Fruit fly (Drosophila melanogaster) whole organism, wandering third instar larva: ENCODE measurements around the gene APP-BP1.

Experiments used
- Abd-B ChIP-seq: fragments of >200 bp; optimal IDR thresholded peaks from 2 replicates; lab custom pipeline; 2017; ENCODE audit warnings: missing biosample characterization, missing genetic modification characterization
- CG32264 ChIP-seq: fragments of 200-800 bp; sonication (Bioruptor generic); optimal IDR thresholded peaks from 2 replicates; lab custom pipeline; 2016; ENCODE audit warnings: missing biosample characterization, missing genetic modification characterization
- CG9705 ChIP-seq: fragments of 200-800 bp; sonication (Bioruptor generic); optimal IDR thresholded peaks from 2 replicates; lab custom pipeline; 2018; ENCODE audit warnings: missing biosample characterization, mild to moderate bottlenecking, missing genetic modification characterization
- CrebA ChIP-seq: fragments of 200-800 bp; sonication (Bioruptor generic); optimal IDR thresholded peaks from 2 replicates; lab custom pipeline; 2016; ENCODE audit warnings: missing biosample characterization, mild to moderate bottlenecking, missing genetic modification characterization, borderline replicate concordance
- Dfd ChIP-seq: fragments of >200 bp; optimal IDR thresholded peaks from 2 replicates; lab custom pipeline; 2017; ENCODE audit warnings: missing biosample characterization, missing genetic modification characterization
- Dif ChIP-seq: fragments of 200-275, 200-300 bp; sonication (Bioruptor generic); optimal IDR thresholded peaks from 2 replicates; lab custom pipeline; 2018; ENCODE audit warnings: missing biosample characterization, missing genetic modification characterization; ENCODE audit not compliant: partially characterized antibody
- GATAd ChIP-seq: sonication (Bioruptor generic); optimal IDR thresholded peaks from 2 replicates; lab custom pipeline; 2016; ENCODE audit warnings: missing biosample characterization, missing genetic modification characterization
- HLH106 ChIP-seq: fragments of 200-800 bp; optimal IDR thresholded peaks from 3 replicates; lab custom pipeline; 2019; ENCODE audit warnings: missing biosample characterization, mild to moderate bottlenecking, missing genetic modification characterization, moderate library complexity
- Hnf4 ChIP-seq: fragments of 200-800 bp; sonication (Bioruptor generic); optimal IDR thresholded peaks from 2 replicates; lab custom pipeline; 2016; ENCODE audit warnings: missing biosample characterization, mild to moderate bottlenecking, missing genetic modification characterization
- Hr83 ChIP-seq: fragments of 200-300 bp; sonication (Bioruptor generic); optimal IDR thresholded peaks from 2 replicates; lab custom pipeline; 2016; ENCODE audit warnings: missing biosample characterization, mild to moderate bottlenecking, missing genetic modification characterization, moderate library complexity; ENCODE audit not compliant: poor library complexity, severe bottlenecking
- Jra ChIP-seq: sonication (Bioruptor generic); optimal IDR thresholded peaks from 2 replicates; lab custom pipeline; 2016; ENCODE audit warnings: missing biosample characterization, missing genetic modification characterization
- Mio ChIP-seq: sonication (Bioruptor generic); optimal IDR thresholded peaks from 2 replicates; lab custom pipeline; 2016; ENCODE audit warnings: missing biosample characterization, missing genetic modification characterization
- Myc ChIP-seq: fragments of >200 bp; optimal IDR thresholded peaks from 2 replicates; lab custom pipeline; 2017
- OdsH ChIP-seq: fragments of 200-800 bp; sonication (Bioruptor generic); optimal IDR thresholded peaks from 2 replicates; lab custom pipeline; 2016; ENCODE audit warnings: missing biosample characterization, mild to moderate bottlenecking, missing genetic modification characterization
- Rel ChIP-seq, 2 experiments: fragments of 200-800 bp; sonication (Bioruptor generic) in 1 of 2; optimal IDR thresholded peaks; 2 replicates in 1 of 2; 3 replicates in 1 of 2; lab custom pipeline; 2016 to 2019; ENCODE audit warnings: mild to moderate bottlenecking in 2 of 2, missing biosample characterization in 2 of 2, missing genetic modification characterization in 2 of 2, moderate library complexity in 1 of 2
- Sp1 ChIP-seq: fragments of 200-800 bp; sonication (Bioruptor generic); optimal IDR thresholded peaks from 3 replicates; lab custom pipeline; 2019; ENCODE audit warnings: missing biosample characterization, mild to moderate bottlenecking, missing genetic modification characterization, moderate library complexity
- Vsx2 ChIP-seq: fragments of 200-300, 225-300 bp; sonication (Bioruptor generic); optimal IDR thresholded peaks from 2 replicates; lab custom pipeline; 2018; ENCODE audit warnings: missing biosample characterization, missing genetic modification characterization; ENCODE audit not compliant: partially characterized antibody
- br ChIP-seq: fragments of 200-800 bp; sonication (Bioruptor generic); optimal IDR thresholded peaks from 2 replicates; lab custom pipeline; 2016; ENCODE audit warnings: missing biosample characterization, missing genetic modification characterization
- brk ChIP-seq: fragments of 200-800 bp; sonication (Bioruptor generic); optimal IDR thresholded peaks from 2 replicates; lab custom pipeline; 2016; ENCODE audit warnings: missing biosample characterization, mild to moderate bottlenecking, missing genetic modification characterization
- dl ChIP-seq, 2 experiments: fragments of 175-275, 200-275 bp in 1 of 2; fragments of 200-275 bp in 1 of 2; sonication (Bioruptor generic); optimal IDR thresholded peaks; lab custom pipeline; 2018; ENCODE audit warnings: mild to moderate bottlenecking in 2 of 2, missing biosample characterization in 2 of 2, missing genetic modification characterization in 2 of 2, moderate library complexity in 2 of 2; ENCODE audit not compliant: partially characterized antibody in 2 of 2, insufficient read depth in 1 of 2
- dmrt93B ChIP-seq: fragments of 200-800 bp; sonication (Bioruptor generic); optimal IDR thresholded peaks from 2 replicates; lab custom pipeline; 2018; ENCODE audit warnings: missing biosample characterization, mild to moderate bottlenecking, missing genetic modification characterization
- dsf ChIP-seq: sonication (Bioruptor generic); optimal IDR thresholded peaks from 2 replicates; lab custom pipeline; 2016; ENCODE audit warnings: missing biosample characterization, missing genetic modification characterization, borderline replicate concordance
- ey ChIP-seq: fragments of 200-800 bp; sonication (Bioruptor generic); optimal IDR thresholded peaks from 2 replicates; lab custom pipeline; 2016; ENCODE audit warnings: missing biosample characterization, missing genetic modification characterization
- foxo ChIP-seq, 2 experiments: fragments of 200-800 bp; sonication (Bioruptor generic); optimal IDR thresholded peaks; 2 replicates in 1 of 2; 3 replicates in 1 of 2; lab custom pipeline; 2016 to 2017; ENCODE audit warnings: missing biosample characterization in 2 of 2, missing genetic modification characterization in 2 of 2
- fru ChIP-seq: fragments of 200-800 bp; sonication (Bioruptor generic); optimal IDR thresholded peaks from 3 replicates; lab custom pipeline; 2016; ENCODE audit warnings: missing biosample characterization, mild to moderate bottlenecking, missing genetic modification characterization
- h ChIP-seq: fragments of 200-800 bp; sonication (Bioruptor generic); optimal IDR thresholded peaks from 3 replicates; lab custom pipeline; 2016; ENCODE audit warnings: missing biosample characterization, mild to moderate bottlenecking, missing genetic modification characterization
- jim ChIP-seq: fragments of 175-275, 200-325 bp; sonication (Bioruptor generic); optimal IDR thresholded peaks from 2 replicates; lab custom pipeline; 2016; ENCODE audit warnings: missing biosample characterization, mild to moderate bottlenecking, missing genetic modification characterization
- lola ChIP-seq: fragments of >200 bp; optimal IDR thresholded peaks from 2 replicates; lab custom pipeline; 2017; ENCODE audit warnings: missing biosample characterization, missing genetic modification characterization
- pan ChIP-seq: fragments of >200 bp; optimal IDR thresholded peaks from 2 replicates; lab custom pipeline; 2017
- psq ChIP-seq: fragments of 200-800 bp; sonication (Bioruptor generic); optimal IDR thresholded peaks from 3 replicates; lab custom pipeline; 2017; ENCODE audit warnings: missing biosample characterization, mild to moderate bottlenecking, missing genetic modification characterization, moderate library complexity
- rgr ChIP-seq: fragments of 200-800 bp; sonication (Bioruptor generic); optimal IDR thresholded peaks from 3 replicates; lab custom pipeline; 2016; ENCODE audit warnings: missing biosample characterization, mild to moderate bottlenecking, missing genetic modification characterization
- sage ChIP-seq: fragments of 200-800 bp; sonication (Bioruptor generic); optimal IDR thresholded peaks from 2 replicates; lab custom pipeline; 2016; ENCODE audit warnings: missing biosample characterization, mild to moderate bottlenecking, missing genetic modification characterization
- sv ChIP-seq: fragments of 200-800 bp; sonication (Bioruptor generic); optimal IDR thresholded peaks from 3 replicates; lab custom pipeline; 2016; ENCODE audit warnings: missing biosample characterization, missing genetic modification characterization
- tai ChIP-seq: sonication (Bioruptor generic); optimal IDR thresholded peaks from 2 replicates; lab custom pipeline; 2016; ENCODE audit warnings: missing biosample characterization, missing genetic modification characterization
- woc ChIP-seq: sonication (Bioruptor generic); optimal IDR thresholded peaks from 2 replicates; lab custom pipeline; 2016; ENCODE audit warnings: missing biosample characterization, mild to moderate bottlenecking, missing genetic modification characterization

Gene APP-BP1

DNA sequence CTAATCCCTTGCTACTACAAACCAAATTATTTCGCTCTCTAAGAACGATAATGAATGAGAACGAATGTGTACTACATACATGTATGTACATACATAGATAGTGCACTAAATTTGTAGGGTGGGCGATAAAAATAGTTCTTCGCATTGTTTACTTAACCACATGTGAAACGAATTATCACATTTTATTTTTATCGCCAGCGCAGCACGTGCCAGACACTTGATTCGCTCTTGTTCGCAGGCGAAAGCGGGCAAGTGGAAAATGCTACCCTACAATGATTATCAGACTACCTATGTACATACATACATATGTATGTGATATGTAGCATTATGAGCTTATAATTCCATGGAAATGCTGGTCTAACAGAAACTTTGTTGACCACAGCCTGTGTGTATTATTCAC is 12.4 kb upstream of the APP-BP1 start:
- no peak for TF ChIP-seq OdsH (GFP tag; lab: Kevin White, UChicago)
- TF ChIP-seq Dfd: no peak
- TF ChIP-seq dsf (GFP tag; lab: Kevin White, UChicago): no peak
- no peak for TF ChIP-seq foxo (GFP tag; optimal IDR thresholded peaks at IDR 0.05; lab: Kevin White, UChicago)
- TF ChIP-seq Sp1 (GFP tag; lab: Kevin White, UChicago): no peak
- no peak for TF ChIP-seq Hr83 (GFP tag; lab: Kevin White, UChicago)
- TF ChIP-seq Abd-B (GFP tag; lab: Kevin White, UChicago): no peak
- no peak for TF ChIP-seq sv
- no peak for TF ChIP-seq Mio
- no peak for TF ChIP-seq Vsx2 (GFP tag; lab: Kevin White, UChicago)
- TF ChIP-seq h (GFP tag; lab: Kevin White, UChicago): no peak
- no peak for TF ChIP-seq tai

DNA sequence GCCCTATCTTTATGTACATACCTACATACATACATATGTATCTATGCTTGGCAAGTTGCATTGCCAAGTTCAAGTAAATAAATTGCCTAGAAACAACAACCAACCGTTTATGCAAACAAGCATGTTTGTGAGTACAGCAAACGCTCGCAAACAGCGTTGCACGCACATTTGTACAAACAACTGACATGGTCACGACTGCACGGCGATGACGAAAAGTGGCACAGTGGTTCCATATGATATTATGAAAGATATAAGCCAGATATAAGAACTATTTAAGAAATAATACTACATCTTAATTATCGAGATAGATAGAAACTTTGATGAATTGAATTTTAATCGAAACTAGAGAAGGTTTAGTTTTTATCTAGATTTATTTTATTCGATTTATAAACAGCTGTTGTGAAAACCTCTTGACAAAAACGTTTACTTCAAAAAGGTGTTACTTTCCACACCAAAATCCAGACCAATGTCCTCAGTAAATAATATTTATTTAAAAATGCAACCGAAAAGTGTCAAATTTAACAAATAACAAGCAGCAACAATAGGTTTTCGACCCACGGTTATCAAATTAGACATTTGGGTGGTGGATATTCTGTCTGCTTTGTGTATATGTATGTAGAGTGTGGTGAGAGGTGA is 8.3 kb upstream of the APP-BP1 start:
- TF ChIP-seq Sp1 (GFP tag; lab: Kevin White, UChicago): peak; percentile 76
- no peak for TF ChIP-seq pan (lab: Kevin White, UChicago)
- TF ChIP-seq brk (GFP tag; lab: Kevin White, UChicago): peak; percentile 40
- peak; percentile 80 for TF ChIP-seq OdsH (GFP tag; lab: Kevin White, UChicago)
- peak; percentile 74 for TF ChIP-seq rgr (GFP tag; lab: Kevin White, UChicago)
- no peak for TF ChIP-seq Myc (lab: Kevin White, UChicago)
- TF ChIP-seq Vsx2 (GFP tag; lab: Kevin White, UChicago): no peak
- peak; percentile 81 for TF ChIP-seq h (GFP tag; lab: Kevin White, UChicago)
- TF ChIP-seq Dfd: no peak
- peak; percentile 42 for TF ChIP-seq sage (GFP tag; lab: Kevin White, UChicago)
- peak; percentile 96 for TF ChIP-seq Hr83 (GFP tag; lab: Kevin White, UChicago)
- TF ChIP-seq GATAd (GFP tag; lab: Kevin White, UChicago): peak; percentile 25
- TF ChIP-seq sv: peak; percentile 90
- TF ChIP-seq dmrt93B (GFP tag; lab: Kevin White, UChicago): peak; percentile 6
- peak; percentile 72 for TF ChIP-seq fru (GFP tag; lab: Kevin White, UChicago)
- TF ChIP-seq HLH106 (tag; lab: Kevin White, UChicago): peak; percentile 54
- peak; percentile 70 for TF ChIP-seq br (GFP tag; lab: Kevin White, UChicago)
- TF ChIP-seq lola (GFP tag; lab: Kevin White, UChicago): no peak
- TF ChIP-seq CG32264: peak; percentile 13
- no peak for TF ChIP-seq Abd-B (GFP tag; lab: Kevin White, UChicago)
- TF ChIP-seq ey (GFP tag; lab: Kevin White, UChicago): peak; percentile 74
- TF ChIP-seq woc (GFP tag; lab: Kevin White, UChicago): peak; percentile 68
- peak in 1 of 2 experiments; percentile 84 for TF ChIP-seq foxo (GFP tag; optimal IDR thresholded peaks at IDR 0.05; lab: Kevin White, UChicago)
- TF ChIP-seq CrebA (GFP tag; lab: Kevin White, UChicago): no peak
- TF ChIP-seq Jra (GFP tag; lab: Kevin White, UChicago): peak; percentile 8
- peak; percentile 79 for TF ChIP-seq psq (GFP tag; lab: Kevin White, UChicago)
- peak; percentile 47 for TF ChIP-seq Hnf4 (GFP tag; lab: Kevin White, UChicago)
- peak; percentile 78 for TF ChIP-seq tai
- peak; percentile 55 for TF ChIP-seq jim (GFP tag; lab: Kevin White, UChicago)

- TF ChIP-seq Hnf4 (GFP tag; lab: Kevin White, UChicago) (peak; percentile 86), CrebA (GFP tag; lab: Kevin White, UChicago) (no peak), Myc (lab: Kevin White, UChicago) (no peak), pan (lab: Kevin White, UChicago) (no peak), dsf (GFP tag; lab: Kevin White, UChicago) (no peak), dmrt93B (GFP tag; lab: Kevin White, UChicago) (peak; percentile 3), Dfd (no peak), lola (GFP tag; lab: Kevin White, UChicago) (no peak), Jra (GFP tag; lab: Kevin White, UChicago) (peak; percentile 78), rgr (GFP tag; lab: Kevin White, UChicago) (peak; percentile 90), OdsH (GFP tag; lab: Kevin White, UChicago) (peak; percentile 74), GATAd (GFP tag; lab: Kevin White, UChicago) (no peak), Abd-B (GFP tag; lab: Kevin White, UChicago) (no peak), fru (GFP tag; lab: Kevin White, UChicago) (peak; percentile 73), CG9705 (GFP tag; lab: Kevin White, UChicago) (peak; percentile 31), h (GFP tag; lab: Kevin White, UChicago) (peak; percentile 89), br (GFP tag; lab: Kevin White, UChicago) (peak; percentile 78), woc (GFP tag; lab: Kevin White, UChicago) (peak; percentile 64), dl (GFP tag; optimal IDR thresholded peaks at IDR 0.05; lab: Kevin White, UChicago; ENCODE audit: insufficient read depth in 1 of 2, partially characterized antibody in 2 of 2) (no peak), sv (peak; percentile 14), psq (GFP tag; lab: Kevin White, UChicago) (peak; percentile 95), tai (peak; percentile 85), Dif (GFP tag; lab: Kevin White, UChicago) (peak; percentile 39), Sp1 (GFP tag; lab: Kevin White, UChicago) (peak; percentile 43), Hr83 (GFP tag; lab: Kevin White, UChicago) (peak; percentile 83), ey (GFP tag; lab: Kevin White, UChicago) (peak; percentile 61), foxo (GFP tag; optimal IDR thresholded peaks at IDR 0.05; lab: Kevin White, UChicago) (peak in 1 of 2 experiments; percentile 88), CG32264 (peak; percentile 58), brk (GFP tag; lab: Kevin White, UChicago) (peak; percentile 68), Rel (GFP tag; optimal IDR thresholded peaks at IDR 0.05; lab: Kevin White, UChicago) (no peak), Rel (tag; optimal IDR thresholded peaks at IDR 0.05; lab: Kevin White, UChicago) (peak; percentile 57), HLH106 (tag; lab: Kevin White, UChicago) (peak; percentile 44), jim (GFP tag; lab: Kevin White, UChicago) (peak; percentile 66)
These were observed 6.1 kb upstream of the APP-BP1 start for dm6 chr3L:11091943-11092609.
